Fruit fly (Drosophila melanogaster) whole organism, embryonic: ENCODE data around the gene CG9240.

Experiments used
- BEAF-32 ChIP-seq: fragments of 200-800 bp; sonication (Bioruptor generic); optimal IDR thresholded peaks from 3 replicates; lab custom pipeline; 2017; ENCODE audit warnings: missing biosample characterization, missing genetic modification characterization, mild to moderate bottlenecking, moderate library complexity, missing genetic modification reagents
- Bgb ChIP-seq: fragments of 200-800 bp; sonication (Bioruptor generic); IDR thresholded peaks from 2 replicates; pipeline ENCODE4 v1.3.6; 2022; ENCODE audit warnings: missing biosample characterization, missing genetic modification characterization; ENCODE audit not compliant: partially characterized antibody
- CG10267 ChIP-seq: fragments of 200-800 bp; sonication (Bioruptor generic); optimal IDR thresholded peaks from 2 replicates; lab custom pipeline; 2018; ENCODE audit warnings: missing biosample characterization, mild to moderate bottlenecking, missing genetic modification characterization, moderate library complexity
- CG10462 ChIP-seq: fragments of 200-800 bp; sonication (Bioruptor generic); optimal IDR thresholded peaks from 2 replicates; lab custom pipeline; 2016; ENCODE audit warnings: missing biosample characterization, missing genetic modification characterization
- CG10654 ChIP-seq: fragments of 200-800 bp; sonication (Bioruptor generic); optimal IDR thresholded peaks from 2 replicates; lab custom pipeline; 2016; ENCODE audit warnings: missing biosample characterization, missing genetic modification characterization
- CG10979 ChIP-seq: fragments of 200-800 bp; sonication (Bioruptor generic); optimal IDR thresholded peaks from 2 replicates; lab custom pipeline; 2018; ENCODE audit warnings: missing biosample characterization, mild to moderate bottlenecking, missing genetic modification characterization, moderate library complexity
- CG12659 ChIP-seq: fragments of 200-800 bp; sonication (Bioruptor generic); optimal IDR thresholded peaks from 3 replicates; lab custom pipeline; 2017; ENCODE audit warnings: mild to moderate bottlenecking, missing biosample characterization, missing genetic modification reagents, missing genetic modification characterization
- CG12769 ChIP-seq: fragments of 200-800 bp; sonication (Bioruptor generic); optimal IDR thresholded peaks from 2 replicates; lab custom pipeline; 2019; ENCODE audit warnings: missing biosample characterization, mild to moderate bottlenecking, missing genetic modification characterization, moderate library complexity
- CG12942 ChIP-seq: fragments of 200-800 bp; sonication (Bioruptor generic); optimal IDR thresholded peaks from 3 replicates; lab custom pipeline; 2016; ENCODE audit warnings: missing biosample characterization, missing genetic modification characterization
- CG13894 ChIP-seq: fragments of 200-800 bp; sonication (Bioruptor generic); optimal IDR thresholded peaks from 3 replicates; lab custom pipeline; 2018; ENCODE audit warnings: missing biosample characterization, mild to moderate bottlenecking, missing genetic modification characterization, moderate library complexity
- CG14667 ChIP-seq: fragments of 200-800 bp; sonication (Bioruptor generic); IDR thresholded peaks from 2 replicates; pipeline ENCODE4 v1.3.6; 2022; ENCODE audit warnings: missing biosample characterization, missing genetic modification characterization
- CG15514 ChIP-seq: fragments of 200-800 bp; sonication (Bioruptor generic); optimal IDR thresholded peaks from 3 replicates; lab custom pipeline; 2017; ENCODE audit warnings: missing biosample characterization, missing genetic modification characterization, mild to moderate bottlenecking, moderate library complexity, missing genetic modification reagents
- CG17186 ChIP-seq: fragments of 200-800 bp; sonication (Bioruptor generic); optimal IDR thresholded peaks from 3 replicates; lab custom pipeline; 2017; ENCODE audit warnings: missing biosample characterization, missing genetic modification reagents, missing genetic modification characterization
- CG17359 ChIP-seq: fragments of 200-800 bp; sonication (Bioruptor generic); optimal IDR thresholded peaks from 3 replicates; lab custom pipeline; 2018; ENCODE audit warnings: missing biosample characterization, mild to moderate bottlenecking, missing genetic modification characterization, moderate library complexity
- CG17829 ChIP-seq: fragments of 200-800 bp; optimal IDR thresholded peaks from 2 replicates; lab custom pipeline; 2019; ENCODE audit warnings: missing biosample characterization, mild to moderate bottlenecking, missing genetic modification characterization, moderate library complexity
- CG3065 ChIP-seq: fragments of 200-800 bp; sonication (Bioruptor generic); optimal IDR thresholded peaks from 2 replicates; lab custom pipeline; 2016; ENCODE audit warnings: missing biosample characterization, missing genetic modification characterization
- CG34224 ChIP-seq: fragments of 200-800 bp; sonication (Bioruptor generic); IDR thresholded peaks from 3 replicates; pipeline ENCODE4 v1.3.6; 2022; ENCODE audit warnings: missing biosample characterization, missing genetic modification characterization; ENCODE audit not compliant: partially characterized antibody
- CG3995 ChIP-seq: fragments of 200-800 bp; sonication (Bioruptor generic); optimal IDR thresholded peaks from 3 replicates; lab custom pipeline; 2016; ENCODE audit warnings: missing biosample characterization, missing genetic modification characterization
- CG4282 ChIP-seq: fragments of 200-800 bp; sonication (Bioruptor generic); optimal IDR thresholded peaks from 2 replicates; lab custom pipeline; 2016; ENCODE audit warnings: missing biosample characterization, missing genetic modification characterization
- CG43689 ChIP-seq: fragments of 200-800 bp; sonication (Bioruptor generic); IDR thresholded peaks from 2 replicates; pipeline ENCODE4 v1.3.6; 2022; ENCODE audit warnings: missing biosample characterization, missing genetic modification characterization
- CG6654 ChIP-seq: fragments of 200-800 bp; sonication (Bioruptor generic); optimal IDR thresholded peaks from 2 replicates; lab custom pipeline; 2017; ENCODE audit warnings: missing biosample characterization, mild to moderate bottlenecking, missing genetic modification characterization
- CG6765 ChIP-seq: fragments of 200-800 bp; sonication (Bioruptor generic); optimal IDR thresholded peaks from 3 replicates; lab custom pipeline; 2017; ENCODE audit warnings: missing biosample characterization, mild to moderate bottlenecking, missing genetic modification characterization
- CG9797 ChIP-seq: fragments of 200-800 bp; sonication (Bioruptor generic); optimal IDR thresholded peaks from 3 replicates; lab custom pipeline; 2018; ENCODE audit warnings: missing biosample characterization, mild to moderate bottlenecking, missing genetic modification characterization
- CG9876 ChIP-seq: fragments of 200-800 bp; sonication (Bioruptor generic); optimal IDR thresholded peaks from 2 replicates; lab custom pipeline; 2016; ENCODE audit warnings: missing biosample characterization, missing genetic modification characterization
- CoRest ChIP-seq: fragments of 200-800 bp; sonication (Bioruptor generic); optimal IDR thresholded peaks from 3 replicates; lab custom pipeline; 2018; ENCODE audit warnings: missing biosample characterization, mild to moderate bottlenecking, missing genetic modification characterization, moderate library complexity
- Dp ChIP-seq: fragments of 200-800 bp; sonication (Bioruptor generic); optimal IDR thresholded peaks from 2 replicates; lab custom pipeline; 2018; ENCODE audit warnings: missing biosample characterization, mild to moderate bottlenecking, missing genetic modification characterization, moderate library complexity
- Dref ChIP-seq: fragments of 200-800 bp; sonication (Bioruptor generic); IDR thresholded peaks from 2 replicates; pipeline ENCODE4 v1.3.6; 2022; ENCODE audit warnings: missing biosample characterization, missing genetic modification characterization
- E2f1 ChIP-seq: fragments of 200-800 bp; sonication (Bioruptor generic); IDR thresholded peaks from 2 replicates; pipeline ENCODE4 v1.3.6; 2022; ENCODE audit warnings: missing biosample characterization, missing genetic modification characterization
- HLH4C ChIP-seq: fragments of 200-800 bp; sonication (Bioruptor generic); IDR thresholded peaks from 3 replicates; pipeline ENCODE4 v1.3.6; 2022; ENCODE audit warnings: missing biosample characterization, missing genetic modification characterization; ENCODE audit not compliant: partially characterized antibody
- HmgD ChIP-seq: fragments of 200-800 bp; sonication (Bioruptor generic); optimal IDR thresholded peaks from 3 replicates; lab custom pipeline; 2016; ENCODE audit warnings: missing biosample characterization, missing genetic modification characterization
- Hr78 ChIP-seq, 2 experiments: fragments of 200-800 bp in 1 of 2; fragments of >200 bp in 1 of 2; sonication (Bioruptor generic) in 1 of 2; optimal IDR thresholded peaks; 2 replicates each; lab custom pipeline; 2017 to 2019; ENCODE audit warnings: missing biosample characterization in 2 of 2, missing genetic modification characterization in 2 of 2, mild to moderate bottlenecking in 1 of 2, moderate library complexity in 1 of 2
- Jarid2 ChIP-seq: fragments of 200-800 bp; sonication (Bioruptor generic); optimal IDR thresholded peaks from 3 replicates; lab custom pipeline; 2017; ENCODE audit warnings: mild to moderate bottlenecking, missing biosample characterization, missing genetic modification reagents, missing genetic modification characterization
- MBD-R2 ChIP-seq: fragments of 200-800 bp; sonication (Bioruptor generic); IDR thresholded peaks from 2 replicates; pipeline ENCODE4 v1.3.6; 2022; ENCODE audit warnings: missing biosample characterization, missing genetic modification characterization
- Max ChIP-seq: fragments of 200-800 bp; sonication (Bioruptor generic); optimal IDR thresholded peaks from 2 replicates; lab custom pipeline; 2016; ENCODE audit warnings: missing biosample characterization, mild to moderate bottlenecking, missing genetic modification characterization
- Med ChIP-seq: fragments of 200-800 bp; sonication (Bioruptor generic); peaks from one replicate; lab custom pipeline; 2016; ENCODE audit warnings: missing biosample characterization, missing genetic modification characterization, mild to moderate bottlenecking, inconsistent platforms, moderate library complexity
- Oli ChIP-seq: fragments of 200-800 bp; sonication (Bioruptor generic); optimal IDR thresholded peaks from 2 replicates; lab custom pipeline; 2018; ENCODE audit warnings: missing biosample characterization, mild to moderate bottlenecking, missing genetic modification characterization, moderate library complexity
- Sry-δ ChIP-seq: fragments of 200-800 bp; sonication (Bioruptor generic); optimal IDR thresholded peaks from 2 replicates; lab custom pipeline; 2016; ENCODE audit warnings: missing biosample characterization, missing genetic modification characterization
- Ssrp ChIP-seq: fragments of 200-800 bp; sonication (Bioruptor generic); optimal IDR thresholded peaks from 2 replicates; lab custom pipeline; 2018; ENCODE audit warnings: missing biosample characterization, mild to moderate bottlenecking, missing genetic modification characterization, moderate library complexity
- ash1 ChIP-seq: fragments of 200-800 bp; sonication (Bioruptor generic); optimal IDR thresholded peaks from 2 replicates; lab custom pipeline; 2018; ENCODE audit warnings: missing biosample characterization, mild to moderate bottlenecking, missing genetic modification characterization
- ato ChIP-seq: fragments of 200-800 bp; sonication (Bioruptor generic); IDR thresholded peaks from 2 replicates; pipeline ENCODE4 v1.3.6; 2022; ENCODE audit warnings: missing biosample characterization, missing genetic modification characterization; ENCODE audit not compliant: partially characterized antibody
- crol ChIP-seq: fragments of 200-800 bp; sonication (Bioruptor generic); IDR thresholded peaks from 2 replicates; pipeline ENCODE4 v1.3.6; 2022; ENCODE audit warnings: missing biosample characterization, missing genetic modification characterization
- crp ChIP-seq, 2 experiments: fragments of 200-800 bp; sonication (Bioruptor generic); optimal IDR thresholded peaks; 2 replicates in 1 of 2; 3 replicates in 1 of 2; lab custom pipeline; 2017; ENCODE audit warnings: missing biosample characterization in 2 of 2, missing genetic modification characterization in 2 of 2, mild to moderate bottlenecking in 1 of 2, moderate library complexity in 1 of 2
- gsb-n ChIP-seq: fragments of 200-800 bp; sonication (Bioruptor generic); optimal IDR thresholded peaks from 3 replicates; lab custom pipeline; 2018; ENCODE audit warnings: missing biosample characterization, mild to moderate bottlenecking, missing genetic modification characterization
- hth ChIP-seq: fragments of >200 bp; optimal IDR thresholded peaks from 2 replicates; lab custom pipeline; 2017; ENCODE audit warnings: inconsistent platforms
- pnt ChIP-seq: fragments of 200-800 bp; sonication (Bioruptor generic); optimal IDR thresholded peaks from 3 replicates; lab custom pipeline; 2016; ENCODE audit warnings: missing biosample characterization, missing genetic modification characterization
- schlank ChIP-seq: fragments of 200-800 bp; sonication (Bioruptor generic); optimal IDR thresholded peaks from 2 replicates; lab custom pipeline; 2018; ENCODE audit warnings: missing biosample characterization, mild to moderate bottlenecking, missing genetic modification characterization
- toy ChIP-seq: fragments of 200-800 bp; sonication (Bioruptor generic); IDR thresholded peaks from 2 replicates; pipeline ENCODE4 v1.3.6; 2022; ENCODE audit warnings: missing biosample characterization, missing genetic modification characterization
- trem ChIP-seq: fragments of 200-800 bp; optimal IDR thresholded peaks from 3 replicates; lab custom pipeline; 2019; ENCODE audit warnings: missing biosample characterization, mild to moderate bottlenecking, missing genetic modification characterization, moderate library complexity
- unc-4 ChIP-seq: fragments of 200-800 bp; sonication (Bioruptor generic); IDR thresholded peaks from 2 replicates; pipeline ENCODE4 v1.3.6; 2022; ENCODE audit warnings: missing biosample characterization, missing genetic modification characterization; ENCODE audit not compliant: partially characterized antibody
- zfh1 ChIP-seq: fragments of 200-800 bp; sonication (Bioruptor generic); IDR thresholded peaks from 3 replicates; pipeline ENCODE4 v1.3.6; 2022; ENCODE audit warnings: missing biosample characterization, missing genetic modification characterization

Gene CG9240

dm6 chrX:15701047-15701446, at the start of gene CG9240:
CG9240 (minus strand) TSS chrX:15701259.
- TF ChIP-seq Sry-δ (GFP tag; lab: Kevin White, UChicago): peak; percentile 47
- TF ChIP-seq CG17359 (tag; lab: Kevin White, UChicago): no peak
- no peak for TF ChIP-seq hth
- TF ChIP-seq zfh1 (GFP tag; lab: Robert Waterston, UW): 0 out of 3 replicates have a peak, but pooled peaks have one; percentile 28
- no peak for TF ChIP-seq CG10979 (tag; lab: Kevin White, UChicago)
- peak; percentile 35; the same call in 1 of the 3 replicates for TF ChIP-seq HLH4C
- no peak for TF ChIP-seq Oli (tag; lab: Kevin White, UChicago)
- peak; percentile 4 for TF ChIP-seq CG10267 (tag; lab: Kevin White, UChicago)
- peak in 1 of 2 experiments; percentile 87 for TF ChIP-seq crp (GFP tag; optimal IDR thresholded peaks at IDR 0.05; lab: Kevin White, UChicago)
- no peak for TF ChIP-seq CG6654
- TF ChIP-seq CG12942 (GFP tag; lab: Kevin White, UChicago): no peak
- TF ChIP-seq CG9876 (GFP tag; lab: Kevin White, UChicago): no peak
- TF ChIP-seq trem (tag; lab: Kevin White, UChicago): peak; percentile 5
- TF ChIP-seq Hr78 (GFP tag; optimal IDR thresholded peaks at IDR 0.05; lab: Kevin White, UChicago): no peak
- peak; percentile 22; the same call in 1 of the 2 replicates for TF ChIP-seq ato
- TF ChIP-seq CG12659 (GFP tag; lab: Kevin White, UChicago): peak; percentile 6
- TF ChIP-seq CG15514 (GFP tag; lab: Kevin White, UChicago): peak; percentile 69
- TF ChIP-seq CG3065: no peak
- TF ChIP-seq CG9797 (GFP tag; lab: Kevin White, UChicago): peak; percentile 7
- peak; percentile 28 for TF ChIP-seq CG3995 (GFP tag; lab: Kevin White, UChicago)
- TF ChIP-seq ash1 (GFP tag; lab: Kevin White, UChicago): no peak
- no peak for TF ChIP-seq pnt (GFP tag; lab: Kevin White, UChicago)
- no peak for TF ChIP-seq CG43689
- no peak for TF ChIP-seq E2f1
- no peak for TF ChIP-seq CG6765 (GFP tag; lab: Kevin White, UChicago)
- TF ChIP-seq unc-4: 0 out of 2 replicates have a peak, but pooled peaks have one; percentile 21
- TF ChIP-seq CG10654 (GFP tag; lab: Kevin White, UChicago): no peak
- TF ChIP-seq CG17829: peak; percentile 18
- TF ChIP-seq gsb-n (tag; lab: Kevin White, UChicago): no peak
- no peak for TF ChIP-seq toy (GFP tag; lab: Robert Waterston, UW)
- TF ChIP-seq BEAF-32 (GFP tag; lab: Kevin White, UChicago): peak; percentile 41
- TF ChIP-seq Ssrp (tag; lab: Kevin White, UChicago): no peak
- TF ChIP-seq Dp (GFP tag; lab: Kevin White, UChicago): peak; percentile 88
- TF ChIP-seq Jarid2 (GFP tag; lab: Kevin White, UChicago): no peak
- TF ChIP-seq CG12769 (tag; lab: Kevin White, UChicago): peak; percentile 5
- no peak for TF ChIP-seq CG4282 (GFP tag; lab: Kevin White, UChicago)
- TF ChIP-seq crol (GFP tag; lab: Robert Waterston, UW): no peak
- peak; percentile 78 for TF ChIP-seq Dref
- TF ChIP-seq CoRest: no peak
- no peak for TF ChIP-seq CG14667 (GFP tag; lab: Robert Waterston, UW)
- no peak for TF ChIP-seq CG10462 (GFP tag; lab: Kevin White, UChicago)
- TF ChIP-seq Med (GFP tag; lab: Kevin White, UChicago): peak; percentile 66
- no peak for TF ChIP-seq schlank
- TF ChIP-seq MBD-R2: peak; percentile 87
- TF ChIP-seq HmgD (GFP tag; lab: Kevin White, UChicago): no peak
- no peak for TF ChIP-seq CG34224 (GFP tag; lab: Robert Waterston, UW)
- TF ChIP-seq CG17186 (GFP tag; lab: Kevin White, UChicago): peak; percentile 42
- 0 out of 2 replicates have a peak, but pooled peaks have one; percentile 16 for TF ChIP-seq Bgb (GFP tag; lab: Robert Waterston, UW)
- TF ChIP-seq Max (GFP tag; lab: Kevin White, UChicago): no peak
- TF ChIP-seq CG13894 (tag; lab: Kevin White, UChicago): peak; percentile 36
